Worm (Caenorhabditis elegans): ENCODE results near the gene znf-706.

ce11 chrIV:9051510-9052175, 44.4 kb downstream of the znf-706 start:
- TF ChIP-seq nhr-11 (tag; optimal IDR thresholded peaks at IDR 0.05) = no peak
- TF ChIP-seq tbx-2 (tag; optimal IDR thresholded peaks at IDR 0.05) = no peak
- no peak for TF ChIP-seq syd-9 (tag; optimal IDR thresholded peaks at IDR 0.05)
- no peak for TF ChIP-seq unc-86 (tag; optimal IDR thresholded peaks at IDR 0.05)
